Fruit fly (Drosophila melanogaster): ENCODE results near the gene CG5758.
A peak's percentile ranks its signal among the peaks of the same experiment; 100 is the strongest.

CG5758 gene

DNA sequence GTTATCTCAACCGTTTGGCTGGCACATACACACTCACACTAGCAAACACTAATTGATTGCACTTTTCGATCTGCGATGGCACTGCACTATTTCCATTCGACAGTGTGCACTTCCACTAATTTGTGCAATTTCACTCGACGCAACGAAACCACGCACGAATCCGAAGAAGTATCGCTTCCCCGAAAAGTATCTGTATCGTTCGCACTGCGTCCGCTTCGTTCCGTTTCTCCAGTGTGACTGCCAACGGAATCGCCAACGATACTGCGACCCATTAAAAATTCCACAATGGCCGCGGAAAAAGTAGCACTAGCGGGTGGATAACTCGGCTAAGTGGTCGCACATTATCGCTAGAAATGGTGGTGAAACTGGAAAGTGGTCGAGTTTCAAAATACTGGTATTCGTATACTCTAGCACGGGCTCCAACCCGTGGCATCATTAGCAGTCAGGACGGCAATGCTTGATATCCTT is 32.4 kb downstream of the CG5758 start, which contains the start of gene Socs36E (continued):
- peak; percentile 32 for TF ChIP-seq dsx (GFP tag; optimal IDR thresholded peaks at IDR 0.05; ENCODE audit: poor library complexity, severe bottlenecking)
- peak; percentile 43 for TF ChIP-seq CG6808 (GFP tag; optimal IDR thresholded peaks at IDR 0.05)
- TF ChIP-seq CG34406 (GFP tag; optimal IDR thresholded peaks at IDR 0.05): no peak
- TF ChIP-seq Sox14 (GFP tag; optimal IDR thresholded peaks at IDR 0.05): peak; percentile 28
- no peak for TF ChIP-seq CG32006 (GFP tag; optimal IDR thresholded peaks at IDR 0.05)
- TF ChIP-seq salr (GFP tag; optimal IDR thresholded peaks at IDR 0.05): peak in 1 of 2 experiments; percentile 30
- TF ChIP-seq fkh (GFP tag; optimal IDR thresholded peaks at IDR 0.05): no peak
- TF ChIP-seq CG1621 (tag; optimal IDR thresholded peaks at IDR 0.05): peak; percentile 100
- TF ChIP-seq topi (GFP tag; optimal IDR thresholded peaks at IDR 0.05): no peak
- no peak for TF ChIP-seq cyc (GFP tag; optimal IDR thresholded peaks at IDR 0.05)
- TF ChIP-seq Hr38 (GFP tag; optimal IDR thresholded peaks at IDR 0.05): no peak
- no peak for TF ChIP-seq eg (GFP tag; IDR thresholded peaks at IDR 0.05)
- TF ChIP-seq CG11762 (GFP tag; optimal IDR thresholded peaks at IDR 0.05; ENCODE audit: insufficient read depth): no peak
- TF ChIP-seq Smox (GFP tag; optimal IDR thresholded peaks at IDR 0.05): no peak
- no peak for TF ChIP-seq svp (GFP tag)
- no peak for TF ChIP-seq Lpt (GFP tag; optimal IDR thresholded peaks at IDR 0.05)
- no peak for TF ChIP-seq dac (GFP tag; optimal IDR thresholded peaks at IDR 0.05)
- peak; percentile 56 for TF ChIP-seq CG3919 (GFP tag; optimal IDR thresholded peaks at IDR 0.05)
- no peak for TF ChIP-seq Sox15 (GFP tag; optimal IDR thresholded peaks at IDR 0.05)
- no peak for TF ChIP-seq Gug (GFP tag; IDR thresholded peaks at IDR 0.05)
- TF ChIP-seq CG8119 (GFP tag; IDR thresholded peaks at IDR 0.05): no peak; the same call in 2 of the 3 replicates
- TF ChIP-seq Eip93F (GFP tag; optimal IDR thresholded peaks at IDR 0.05): no peak
- peak; percentile 51 for TF ChIP-seq vri (GFP tag; optimal IDR thresholded peaks at IDR 0.05)
- TF ChIP-seq lz (GFP tag; optimal IDR thresholded peaks at IDR 0.05): no peak
- TF ChIP-seq CG7368 (GFP tag; optimal IDR thresholded peaks at IDR 0.05): no peak
- TF ChIP-seq CG6163 (GFP tag; IDR thresholded peaks at IDR 0.05): no peak
- no peak for TF ChIP-seq spab (GFP tag; optimal IDR thresholded peaks at IDR 0.05)
- TF ChIP-seq CG4318 (GFP tag; optimal IDR thresholded peaks at IDR 0.05): no peak
- peak; percentile 72 for TF ChIP-seq Eip75B (GFP tag; optimal IDR thresholded peaks at IDR 0.05)
- no peak for TF ChIP-seq esn (GFP tag; optimal IDR thresholded peaks at IDR 0.05)
- TF ChIP-seq CG6276 (GFP tag; optimal IDR thresholded peaks at IDR 0.05): no peak
- TF ChIP-seq pdm3 (GFP tag; optimal IDR thresholded peaks at IDR 0.05): no peak

DNA sequence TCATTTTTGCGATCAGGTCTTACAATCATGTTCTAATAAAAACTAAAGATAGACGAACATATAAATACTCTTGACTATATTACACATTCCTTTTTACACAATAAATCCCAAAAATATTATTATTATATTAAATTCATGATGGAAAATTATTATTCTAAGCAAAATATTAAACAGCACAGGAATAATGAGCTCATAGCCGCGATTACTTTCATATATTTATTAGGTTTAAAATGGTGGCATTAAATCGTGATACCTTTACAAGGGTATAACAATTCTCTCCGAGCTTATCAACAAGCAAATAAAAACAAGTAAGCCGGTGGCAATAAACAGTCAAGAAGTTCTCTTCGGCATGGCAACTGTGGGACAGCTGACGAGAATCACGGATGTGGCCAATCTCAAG is 33.3 kb downstream of the CG5758 start, which contains the start of gene CG17681:
CG17681 (plus strand) TSS at position 56 of the 400 bp plus-strand sequence.
- TF ChIP-seq fkh (GFP tag; optimal IDR thresholded peaks at IDR 0.05) (peak; percentile 54), esn (GFP tag; optimal IDR thresholded peaks at IDR 0.05) (peak; percentile 18), CG15336 (GFP tag; IDR thresholded peaks at IDR 0.05) (no peak), CG1621 (tag; optimal IDR thresholded peaks at IDR 0.05) (no peak), Met (GFP tag; optimal IDR thresholded peaks at IDR 0.05) (no peak), vri (GFP tag; optimal IDR thresholded peaks at IDR 0.05) (no peak), net (GFP tag; optimal IDR thresholded peaks at IDR 0.05) (no peak), fd85E (GFP tag; optimal IDR thresholded peaks at IDR 0.05) (no peak), CG10669 (GFP tag; optimal IDR thresholded peaks at IDR 0.05) (no peak), CG16779 (tag; optimal IDR thresholded peaks at IDR 0.05) (no peak), Smox (GFP tag; optimal IDR thresholded peaks at IDR 0.05) (no peak), CG4318 (GFP tag; optimal IDR thresholded peaks at IDR 0.05) (no peak), CG3032 (tag; optimal IDR thresholded peaks at IDR 0.05) (no peak), Blimp-1 (GFP tag; optimal IDR thresholded peaks at IDR 0.05) (no peak), CG9139 (GFP tag; optimal IDR thresholded peaks at IDR 0.05) (no peak), Gug (GFP tag; IDR thresholded peaks at IDR 0.05) (no peak), Lpt (GFP tag; optimal IDR thresholded peaks at IDR 0.05) (no peak), Ets21C (GFP tag; optimal IDR thresholded peaks at IDR 0.05) (no peak), dsx (GFP tag; optimal IDR thresholded peaks at IDR 0.05; ENCODE audit: poor library complexity, severe bottlenecking) (no peak), Eip75B (GFP tag; optimal IDR thresholded peaks at IDR 0.05) (no peak), Sox14 (GFP tag; optimal IDR thresholded peaks at IDR 0.05) (no peak), salr (GFP tag; optimal IDR thresholded peaks at IDR 0.05) (no peak), Hr38 (GFP tag; optimal IDR thresholded peaks at IDR 0.05) (no peak), topi (GFP tag; optimal IDR thresholded peaks at IDR 0.05) (peak; percentile 37), lz (GFP tag; optimal IDR thresholded peaks at IDR 0.05) (no peak), CG8632 (GFP tag; optimal IDR thresholded peaks at IDR 0.05) (no peak), fd59A (GFP tag; optimal IDR thresholded peaks at IDR 0.05) (no peak), pdm3 (GFP tag; optimal IDR thresholded peaks at IDR 0.05) (no peak), CG8319 (GFP tag; optimal IDR thresholded peaks at IDR 0.05) (no peak), Ets96B (tag; optimal IDR thresholded peaks at IDR 0.05) (no peak), CG6792 (GFP tag; optimal IDR thresholded peaks at IDR 0.05) (no peak), CG6808 (GFP tag; optimal IDR thresholded peaks at IDR 0.05) (no peak), CG11294 (GFP tag; IDR thresholded peaks at IDR 0.05) (no peak), Sox15 (GFP tag; optimal IDR thresholded peaks at IDR 0.05) (no peak), acj6 (GFP tag; optimal IDR thresholded peaks at IDR 0.05) (no peak)

Data from whole organism, prepupa.